Fruit fly (Drosophila melanogaster) whole organism, larva: ENCODE measurements around the gene CG2772.

Source experiments
- noc ChIP-seq: fragments of 200-800 bp; sonication (Bioruptor generic); optimal IDR thresholded peaks from 3 replicates; lab custom pipeline; 2019; ENCODE audit warnings: missing biosample characterization, mild to moderate bottlenecking, missing genetic modification characterization, moderate library complexity

Gene CG2772

dm6 chr2L:3441673-3442072 lies 4.1 kb upstream of the CG2772 start:
- no peak for TF ChIP-seq noc

dm6 chr2L:3444789-3445188 lies 1.0 kb upstream of the CG2772 start:
- no peak for TF ChIP-seq noc

DNA sequence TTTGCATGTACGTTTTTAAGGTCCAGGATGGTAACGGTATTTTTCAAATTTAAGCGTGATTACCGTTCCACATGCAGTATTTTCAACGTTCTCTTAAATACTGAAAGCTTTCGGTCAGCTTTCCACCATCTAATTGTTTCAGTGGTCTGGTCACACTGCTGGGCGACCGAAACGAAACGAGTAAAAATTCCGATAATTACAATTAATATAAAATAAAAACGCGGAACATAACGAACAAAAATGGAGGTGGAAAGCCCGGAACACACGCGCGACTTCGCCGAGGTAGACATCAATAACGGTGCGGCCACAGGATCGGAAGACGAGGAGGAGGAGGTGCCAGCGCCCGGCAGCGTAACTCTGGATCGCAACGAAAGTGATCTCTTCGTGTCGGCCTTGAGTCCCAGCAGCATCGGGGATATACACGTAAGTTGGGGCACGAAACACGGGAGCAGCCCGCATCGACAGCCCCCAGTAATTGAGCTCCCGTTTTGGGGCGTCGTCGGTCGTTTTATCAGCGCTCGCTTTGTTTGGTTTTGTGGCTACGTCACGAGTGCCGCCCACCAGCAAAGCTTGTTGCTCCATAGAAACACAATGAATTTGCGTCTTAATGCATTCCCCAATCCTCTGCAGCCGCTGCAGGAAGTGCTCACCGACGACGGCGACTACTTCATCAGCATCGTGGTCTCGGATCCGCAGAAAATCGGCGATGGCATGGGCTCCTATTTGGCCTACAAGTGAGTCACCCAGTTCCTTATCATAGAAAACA lies 3.9 kb downstream of the CG2772 start, which contains the start of gene Snx1:
Gene Snx1 (plus strand): TSS at position 129 of the 766 bp plus-strand sequence.
- no peak for TF ChIP-seq noc

DNA sequence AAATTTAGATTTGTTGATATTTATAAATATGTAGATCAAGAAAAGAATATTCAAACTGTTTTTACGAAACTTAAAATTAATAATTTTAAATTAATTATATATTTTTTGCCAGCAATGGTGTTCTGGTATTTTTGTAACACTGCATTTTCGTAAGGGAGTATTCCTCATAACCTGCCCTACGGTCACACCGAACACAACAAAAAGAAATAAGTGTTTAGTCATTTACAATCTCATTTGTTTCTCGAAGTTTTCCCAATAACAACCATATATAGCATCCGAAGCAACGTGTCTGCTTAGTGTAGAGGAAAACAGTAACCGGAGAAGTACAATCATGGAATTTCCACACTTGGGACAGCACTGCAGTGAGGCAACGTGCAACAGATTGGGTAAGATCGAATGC lies 6.5 kb downstream of the CG2772 start, which contains the start of gene CG12795:
Gene CG12795 (plus strand): TSS at position 181 of the 400 bp plus-strand sequence.
- no peak for TF ChIP-seq noc

DNA sequence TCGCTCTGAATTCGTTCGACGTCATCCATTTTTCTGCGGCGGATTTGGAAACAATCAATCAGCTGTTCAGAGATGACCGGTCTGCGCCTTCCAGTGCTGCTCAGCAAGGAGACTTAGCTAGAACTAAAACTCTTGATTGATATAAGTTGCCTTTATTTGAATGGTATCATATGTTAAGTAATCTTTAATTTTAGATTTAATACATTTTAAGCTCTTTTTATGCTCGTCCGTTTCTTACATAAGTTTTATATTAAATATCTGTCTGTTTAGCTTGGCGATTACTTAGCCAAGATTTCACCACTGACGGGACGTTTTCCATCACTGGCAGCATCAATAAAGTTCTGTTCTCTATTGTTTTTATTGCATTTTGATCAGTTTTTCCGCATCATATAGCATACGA lies 11.2 kb downstream of the CG2772 start, which contains the start of the genes Cog3 and Sec5:
Gene Cog3 (minus strand): TSS at position 58 of the 400 bp plus-strand sequence.
Gene Sec5 (plus strand): TSS at position 296 of the 400 bp plus-strand sequence.
- TF ChIP-seq noc: no peak

- TF ChIP-seq noc: peak; percentile 60
These were observed 16.0 kb downstream of the CG2772 start, which contains the start of gene CG3246 for dm6 chr2L:3461760-3462159. TSS of gene CG3246 (minus strand) at chr2L:3461952.

dm6 chr2L:3465426-3465825 lies 19.6 kb downstream of the CG2772 start:
- no peak for TF ChIP-seq noc

DNA sequence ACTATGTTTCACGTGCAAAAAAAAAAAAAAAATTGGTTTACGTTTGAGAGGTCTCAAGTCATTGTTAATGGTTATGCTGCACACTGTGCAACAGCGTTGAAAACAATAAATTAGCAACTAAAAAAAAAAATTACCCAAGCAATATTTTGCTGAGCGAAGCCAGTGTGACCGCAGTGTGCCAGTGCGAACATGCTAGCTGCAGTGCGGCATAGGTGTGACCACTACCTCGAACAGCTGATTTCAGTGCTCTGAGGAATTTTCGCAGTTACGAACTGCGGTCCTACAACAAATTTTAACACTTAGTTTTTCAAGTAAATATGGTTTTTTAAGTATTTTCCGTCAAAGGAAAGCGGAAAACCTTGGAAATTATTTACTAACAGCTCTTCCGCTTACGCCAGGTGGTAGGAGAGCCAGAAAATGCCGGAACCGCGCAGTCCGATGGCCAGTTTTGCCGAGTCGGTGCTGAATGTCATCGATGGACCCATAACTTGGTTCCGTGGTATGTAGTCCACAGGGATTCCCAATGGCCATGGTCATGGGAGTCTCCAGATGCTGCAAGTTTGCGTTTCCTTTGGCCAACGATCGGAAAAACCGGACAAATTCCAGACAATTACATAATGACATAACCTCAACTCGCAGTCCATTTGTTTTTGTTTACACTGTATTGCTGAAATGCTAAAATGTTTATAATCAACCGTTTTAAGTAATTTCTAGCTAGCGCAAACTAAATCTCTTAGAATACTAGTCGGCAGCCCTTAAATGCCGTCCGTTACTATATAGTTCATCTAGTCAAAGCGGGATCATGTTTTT lies 20.3 kb downstream of the CG2772 start, which contains the start of the genes msl-2 and ND-PDSW:
Gene msl-2 (minus strand): TSS at position 195 of the 810 bp plus-strand sequence.
Gene ND-PDSW (plus strand): TSS at position 240 of the 810 bp plus-strand sequence.
- no peak for TF ChIP-seq noc

- no peak for TF ChIP-seq noc
These were observed 21.1 kb downstream of the CG2772 start for dm6 chr2L:3466846-3467245.

- TF ChIP-seq noc: no peak
These were observed 24.1 kb downstream of the CG2772 start, which contains the start of the genes Pif1 and CG31776 for dm6 chr2L:3469869-3470268. TSS of gene Pif1 (minus strand) at chr2L:3470004. TSS of gene CG31776 (plus strand) at chr2L:3470182.

dm6 chr2L:3472242-3472641 lies 26.4 kb downstream of the CG2772 start, which contains the start of gene Pgant4:
TSS of gene Pgant4 (plus strand) at chr2L:3472603.
- no peak for TF ChIP-seq noc

- TF ChIP-seq noc: no peak
These were observed 29.4 kb downstream of the CG2772 start for dm6 chr2L:3475168-3475567.

- peak; percentile 67 for TF ChIP-seq noc
These were observed 30.2 kb downstream of the CG2772 start for dm6 chr2L:3475948-3476347.

dm6 chr2L:3476399-3477056 lies 30.7 kb downstream of the CG2772 start:
- no peak for TF ChIP-seq noc

DNA sequence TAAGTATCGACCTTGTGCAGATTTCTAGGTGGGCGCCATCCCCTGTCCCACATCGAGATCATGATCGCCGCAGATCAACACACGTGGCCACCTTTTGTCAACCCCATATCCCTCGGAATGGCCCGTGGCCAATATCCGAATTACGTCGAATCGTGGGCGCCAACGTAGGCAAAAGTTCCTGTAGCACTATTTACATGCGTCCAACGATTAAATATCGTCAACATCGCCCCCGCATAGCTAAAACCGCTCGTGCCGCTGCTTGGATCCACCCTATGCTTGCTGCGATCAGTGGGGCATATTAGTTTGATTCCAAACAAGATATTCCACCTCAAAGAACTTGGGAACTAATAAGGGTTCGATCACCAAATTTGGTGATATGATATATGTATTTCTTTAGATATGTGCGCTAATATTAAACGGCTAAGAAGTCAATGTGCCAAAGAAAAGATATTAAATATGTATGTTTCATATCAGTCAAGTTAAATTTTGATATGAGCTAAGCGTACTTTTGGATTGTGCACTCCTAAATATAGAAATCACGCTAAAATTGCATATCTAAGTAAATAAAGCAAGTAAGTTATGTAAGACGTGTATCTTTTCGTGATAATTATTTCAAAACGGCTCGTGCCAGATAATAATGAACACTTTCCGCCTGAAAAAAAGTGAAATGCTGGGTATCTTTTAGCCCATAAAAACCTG lies 31.4 kb downstream of the CG2772 start:
- peak; percentile 62 for TF ChIP-seq noc
